Worm (Caenorhabditis elegans) whole organism, mixed stage, embryonic: ENCODE results near the gene lsm-8.

Source experiments
- M03D4.4 ChIP-seq: sonication (generic microtip); optimal IDR thresholded peaks from 2 replicates; lab custom pipeline; 2017; ENCODE audit warnings: mild to moderate bottlenecking, missing genetic modification characterization, missing compliant biosample characterization
- bed-3 ChIP-seq: fragments of 200-800 bp; sonication (Bioruptor generic); optimal IDR thresholded peaks from 3 replicates; lab custom pipeline; 2018; ENCODE audit warnings: mild to moderate bottlenecking, missing genetic modification characterization, moderate library complexity, missing compliant biosample characterization
- blmp-1 ChIP-seq: fragments of 150-350 bp; optimal IDR thresholded peaks from 2 replicates; lab custom pipeline; 2014; ENCODE audit warnings: missing biosample characterization, missing genetic modification characterization
- ceh-43 ChIP-seq: fragments of 200-800 bp; sonication (Bioruptor generic); optimal IDR thresholded peaks from 2 replicates; lab custom pipeline; 2018; ENCODE audit warnings: mild to moderate bottlenecking, missing genetic modification characterization, moderate library complexity, missing compliant biosample characterization
- ceh-83 ChIP-seq: fragments of 200-800 bp; sonication (Bioruptor generic); optimal IDR thresholded peaks from 2 replicates; lab custom pipeline; 2018; ENCODE audit warnings: mild to moderate bottlenecking, missing genetic modification characterization, missing compliant biosample characterization
- cnd-1 ChIP-seq: fragments of 200-800 bp; sonication (Bioruptor generic); optimal IDR thresholded peaks from 2 replicates; lab custom pipeline; 2018; ENCODE audit warnings: mild to moderate bottlenecking, missing genetic modification characterization, missing compliant biosample characterization
- drap-1 ChIP-seq: fragments of 200-800 bp; sonication (Bioruptor generic); optimal IDR thresholded peaks from 3 replicates; lab custom pipeline; 2018; ENCODE audit warnings: mild to moderate bottlenecking, missing genetic modification characterization, missing compliant biosample characterization
- elt-1 ChIP-seq: sonication (generic microtip); optimal IDR thresholded peaks from 2 replicates; lab custom pipeline; 2017; ENCODE audit warnings: missing genetic modification characterization, mild to moderate bottlenecking, missing compliant biosample characterization, antibody characterized with exemption, moderate library complexity, borderline replicate concordance; ENCODE audit not compliant: insufficient read depth
- elt-3 ChIP-seq: fragments of 150-350 bp; optimal IDR thresholded peaks from 2 replicates; lab custom pipeline; 2014; ENCODE audit warnings: missing biosample characterization, missing genetic modification characterization
- flh-1 ChIP-seq: fragments of 200-800 bp; sonication (Bioruptor generic); optimal IDR thresholded peaks from 2 replicates; lab custom pipeline; 2018; ENCODE audit warnings: mild to moderate bottlenecking, missing genetic modification characterization, moderate library complexity, missing compliant biosample characterization
- ham-2 ChIP-seq: fragments of 200-800 bp; sonication (Bioruptor generic); optimal IDR thresholded peaks from 2 replicates; lab custom pipeline; 2018; ENCODE audit warnings: mild to moderate bottlenecking, missing genetic modification characterization, missing compliant biosample characterization
- lin-13 ChIP-seq: fragments of 150-350 bp; optimal IDR thresholded peaks from 2 replicates; lab custom pipeline; 2014; ENCODE audit warnings: missing biosample characterization, missing genetic modification characterization
- lin-32 ChIP-seq: fragments of 200-800 bp; sonication (Bioruptor generic); optimal IDR thresholded peaks from 2 replicates; lab custom pipeline; 2018; ENCODE audit warnings: mild to moderate bottlenecking, missing genetic modification characterization, missing compliant biosample characterization
- lsy-2 ChIP-seq: fragments of 150-350 bp; optimal IDR thresholded peaks from 2 replicates; lab custom pipeline; 2014; ENCODE audit warnings: missing biosample characterization, missing genetic modification characterization
- mab-5 ChIP-seq: fragments of 150-350 bp; optimal IDR thresholded peaks from 2 replicates; lab custom pipeline; 2014; ENCODE audit warnings: missing biosample characterization, missing genetic modification characterization
- mep-1 ChIP-seq: fragments of 150-350 bp; optimal IDR thresholded peaks from 2 replicates; lab custom pipeline; 2017; ENCODE audit warnings: missing biosample characterization, missing genetic modification reagents, missing genetic modification characterization, inconsistent platforms
- mls-2 ChIP-seq: sonication (generic microtip); optimal IDR thresholded peaks from 2 replicates; lab custom pipeline; 2016; ENCODE audit warnings: mild to moderate bottlenecking, missing genetic modification characterization, moderate library complexity, missing compliant biosample characterization
- nhr-2 ChIP-seq: fragments of 150-350 bp; optimal IDR thresholded peaks from 2 replicates; lab custom pipeline; 2014; ENCODE audit warnings: missing biosample characterization, missing genetic modification characterization
- nhr-237 ChIP-seq: fragments of 150-350 bp; optimal IDR thresholded peaks from 2 replicates; lab custom pipeline; 2014; ENCODE audit warnings: missing biosample characterization, missing genetic modification characterization
- nhr-28 ChIP-seq: fragments of 150-350 bp; optimal IDR thresholded peaks from 2 replicates; lab custom pipeline; 2014; ENCODE audit warnings: missing biosample characterization, missing genetic modification characterization
- pha-4 ChIP-seq: fragments of 150-350 bp; optimal IDR thresholded peaks from 2 replicates; lab custom pipeline; 2018; ENCODE audit warnings: missing biosample characterization, missing genetic modification reagents, missing genetic modification characterization
- sem-2 ChIP-seq: fragments of 200-800 bp; sonication (Bioruptor generic); optimal IDR thresholded peaks from 2 replicates; lab custom pipeline; 2018; ENCODE audit warnings: mild to moderate bottlenecking, missing genetic modification characterization, missing compliant biosample characterization
- snpc-4 ChIP-seq: fragments of 150-350 bp; optimal IDR thresholded peaks from 2 replicates; lab custom pipeline; 2014; ENCODE audit warnings: missing biosample characterization, missing genetic modification characterization
- sptf-1 ChIP-seq: sonication (generic microtip); optimal IDR thresholded peaks from 2 replicates; lab custom pipeline; 2017; ENCODE audit warnings: mild to moderate bottlenecking, missing genetic modification characterization, moderate library complexity, missing compliant biosample characterization
- tbx-8 ChIP-seq: fragments of 200-800 bp; sonication (Bioruptor generic); optimal IDR thresholded peaks from 2 replicates; lab custom pipeline; 2018; ENCODE audit warnings: mild to moderate bottlenecking, missing genetic modification characterization, moderate library complexity, missing compliant biosample characterization
- unc-39 ChIP-seq: fragments of 150-350 bp; optimal IDR thresholded peaks from 2 replicates; lab custom pipeline; 2014; ENCODE audit warnings: missing biosample characterization, missing genetic modification characterization
- zip-8 ChIP-seq: fragments of 150-350 bp; optimal IDR thresholded peaks from 2 replicates; lab custom pipeline; 2014; ENCODE audit warnings: missing biosample characterization, missing genetic modification characterization
- ztf-11 ChIP-seq: fragments of 150-350 bp; optimal IDR thresholded peaks from 2 replicates; lab custom pipeline; 2014; ENCODE audit warnings: missing biosample characterization, missing genetic modification characterization

Gene lsm-8

ce11 chrIV:6326448-6326847 is at the start of gene lsm-8:
Gene lsm-8 (plus strand): TSS chrIV:6326526.
- no peak for TF ChIP-seq tbx-8 (GFP tag; lab: Kevin White, UChicago)
- TF ChIP-seq bed-3 (GFP tag; lab: Kevin White, UChicago), result no peak
- no peak for TF ChIP-seq blmp-1 (tag; lab: Kevin White, UChicago)
- no peak for TF ChIP-seq lin-13 (tag; lab: Kevin White, UChicago)
- TF ChIP-seq, all 35 proteins: peak for 0

ce11 chrIV:6279392-6279791 is 46.9 kb upstream of the lsm-8 start, which contains the start of gene sams-5:
Gene sams-5 (minus strand): TSS chrIV:6279522.
- TF ChIP-seq lin-32 (no peak), snpc-4 (tag; lab: Kevin White, UChicago) (no peak), pha-4 (tag; lab: Kevin White, UChicago) (no peak), cnd-1 (tag; lab: Kevin White, UChicago) (no peak), M03D4.4 (tag; lab: Kevin White, UChicago) (no peak), mab-5 (tag; lab: Kevin White, UChicago) (no peak), elt-3 (tag; lab: Kevin White, UChicago) (no peak), bed-3 (GFP tag; lab: Kevin White, UChicago) (no peak), ceh-43 (GFP tag; lab: Kevin White, UChicago) (no peak), nhr-28 (no peak), ham-2 (GFP tag; lab: Kevin White, UChicago) (no peak), mep-1 (no peak), elt-1 (tag; lab: Kevin White, UChicago) (no peak)
- TF ChIP-seq, all 35 proteins: peak for 0

- no peak for TF ChIP-seq mep-1
- no peak for TF ChIP-seq ceh-83
- no peak for TF ChIP-seq nhr-28
- TF ChIP-seq lin-32, result no peak
- no peak for TF ChIP-seq ztf-11 (tag; lab: Kevin White, UChicago)
- TF ChIP-seq sptf-1 (tag; lab: Kevin White, UChicago), result no peak
- TF ChIP-seq blmp-1 (tag; lab: Kevin White, UChicago), result no peak
- no peak for TF ChIP-seq elt-1 (tag; lab: Kevin White, UChicago)
- no peak for TF ChIP-seq mls-2 (tag; lab: Kevin White, UChicago)
- TF ChIP-seq mab-5 (tag; lab: Kevin White, UChicago), result no peak
- no peak for TF ChIP-seq ham-2 (GFP tag; lab: Kevin White, UChicago)
- TF ChIP-seq nhr-2, result no peak
- TF ChIP-seq M03D4.4 (tag; lab: Kevin White, UChicago), result no peak
- TF ChIP-seq flh-1, result no peak
- no peak for TF ChIP-seq sem-2
- no peak for TF ChIP-seq lsy-2
- TF ChIP-seq lin-13 (tag; lab: Kevin White, UChicago), result no peak
- no peak for TF ChIP-seq unc-39 (tag; lab: Kevin White, UChicago)
- no peak for TF ChIP-seq drap-1
These were observed 44.2 kb upstream of the lsm-8 start, which contains the start of gene srv-32 for ce11 chrIV:6282143-6282542. Gene srv-32 (minus strand): TSS chrIV:6282243.

ce11 chrIV:6284277-6284676 is 42.0 kb upstream of the lsm-8 start, which contains the start of gene ops-1:
Gene ops-1 (minus strand): TSS chrIV:6284377.
- TF ChIP-seq flh-1 (no peak), lin-32 (no peak), unc-39 (tag; lab: Kevin White, UChicago) (no peak), snpc-4 (tag; lab: Kevin White, UChicago) (no peak)

ce11 chrIV:6290741-6291140 is 35.6 kb upstream of the lsm-8 start, which contains the start of gene srv-24:
Gene srv-24 (minus strand): TSS chrIV:6290841.
- no peak for TF ChIP-seq flh-1
- TF ChIP-seq cnd-1 (tag; lab: Kevin White, UChicago), result no peak

- TF ChIP-seq lin-13 (tag; lab: Kevin White, UChicago) (peak; percentile 75), zip-8 (peak; percentile 17), mep-1 (peak; percentile 61), M03D4.4 (tag; lab: Kevin White, UChicago) (no peak)
These were observed 32.2 kb upstream of the lsm-8 start, which contains the start of gene hil-2 for ce11 chrIV:6294081-6294480. Gene hil-2 (plus strand): TSS chrIV:6294240.

ce11 chrIV:6298253-6298652 is 28.1 kb upstream of the lsm-8 start, which contains the start of gene srv-27:
Gene srv-27 (minus strand): TSS chrIV:6298353.
- TF ChIP-seq nhr-237 (no peak), pha-4 (tag; lab: Kevin White, UChicago) (no peak), snpc-4 (tag; lab: Kevin White, UChicago) (no peak)
- TF ChIP-seq, all 35 proteins: peak for 0
